Fruit fly (Drosophila melanogaster) whole organism: ENCODE measurements around the gene CG9372.

Source experiments
- CG8478 ChIP-seq: fragments of >200 bp; optimal IDR thresholded peaks from 2 replicates; lab custom pipeline; 2018; ENCODE audit warnings: inconsistent platforms
- pan ChIP-seq: fragments of >200 bp; optimal IDR thresholded peaks from 2 replicates; lab custom pipeline; 2017
- psq ChIP-seq: fragments of >200 bp; optimal IDR thresholded peaks from 2 replicates; lab custom pipeline; 2017
- usp ChIP-seq: fragments of >200 bp; optimal IDR thresholded peaks from 2 replicates; lab custom pipeline; 2017; ENCODE audit warnings: missing biosample characterization, missing genetic modification characterization, mixed read lengths

DNA sequence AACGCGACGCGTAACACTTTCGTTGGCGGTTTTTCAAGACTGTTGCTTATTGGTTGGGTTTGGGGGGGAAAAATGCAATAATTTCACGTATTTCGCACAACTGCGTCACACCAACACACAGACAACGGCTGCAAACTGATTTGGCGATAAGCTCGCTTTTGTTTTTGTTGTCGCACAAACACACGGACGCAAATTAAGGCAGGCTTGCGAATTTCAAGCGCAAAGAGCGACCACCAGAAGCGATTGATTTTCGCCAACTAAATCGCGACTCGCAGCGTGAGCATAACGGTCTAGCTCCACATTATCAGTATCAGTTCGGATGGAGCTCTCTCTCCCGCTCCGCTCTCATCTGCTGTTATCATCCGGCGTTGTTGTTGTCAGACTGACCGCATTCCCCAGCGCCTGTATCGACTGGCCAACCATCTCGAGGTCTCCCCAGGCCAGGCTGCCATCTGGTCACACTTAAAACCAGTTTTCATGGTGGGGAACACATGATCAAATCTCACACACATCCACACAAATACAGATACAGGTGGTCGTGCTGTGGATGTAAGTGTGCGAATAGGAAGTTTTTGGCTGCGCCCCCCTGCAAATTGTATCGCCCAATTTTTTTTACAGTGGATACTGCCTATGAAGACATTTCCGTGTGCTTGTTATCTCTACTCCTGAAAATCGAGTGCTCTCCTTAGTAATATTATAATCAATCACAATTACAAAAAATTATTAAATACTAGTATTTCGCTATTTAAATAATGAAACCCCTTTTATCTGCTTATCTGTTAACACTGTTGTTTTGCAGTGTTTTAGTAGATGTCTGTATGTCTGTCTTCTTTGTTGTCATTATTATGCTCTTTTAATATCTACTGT is 27.0 kb downstream of the CG9372 start:
- TF ChIP-seq CG8478, result no peak
- TF ChIP-seq psq (lab: Kevin White, UChicago), result no peak
- no peak for TF ChIP-seq pan
- TF ChIP-seq usp (GFP tag; lab: Kevin White, UChicago), result no peak
